Fruit fly (Drosophila melanogaster): ENCODE results near the gene Mtr4.

Mtr4 gene

dm6 chr2L:15750523-15751258 lies 1.4 kb upstream of the Mtr4 start, which contains the start of gene ND-B17 (continued):
- TF ChIP-seq kay (GFP tag; optimal IDR thresholded peaks at IDR 0.05) (no peak), CG13894 (tag; optimal IDR thresholded peaks at IDR 0.05) (no peak), Aef1 (GFP tag; IDR thresholded peaks at IDR 0.05) (peak; percentile 30; the same call in 1 of the 3 replicates), Med (GFP tag) (peak; percentile 88), CG43689 (GFP tag; IDR thresholded peaks at IDR 0.05) (no peak), gfzf (GFP tag; optimal IDR thresholded peaks at IDR 0.05) (peak; percentile 76), tap (tag; optimal IDR thresholded peaks at IDR 0.05) (no peak), CG12299 (tag; optimal IDR thresholded peaks at IDR 0.05) (no peak), Lim3 (GFP tag; IDR thresholded peaks at IDR 0.05) (no peak), zen2 (GFP tag; IDR thresholded peaks at IDR 0.05; ENCODE audit: partially characterized antibody) (no peak), aop (GFP tag; IDR thresholded peaks at IDR 0.05) (no peak), CG10274 (GFP tag; optimal IDR thresholded peaks at IDR 0.05) (no peak), CG4424 (GFP tag; optimal IDR thresholded peaks at IDR 0.05) (no peak), CG13624 (GFP tag; optimal IDR thresholded peaks at IDR 0.05) (peak; percentile 35), pb (GFP tag; optimal IDR thresholded peaks at IDR 0.05) (no peak), maf-S (GFP tag; optimal IDR thresholded peaks at IDR 0.05) (no peak), CG8089 (GFP tag; optimal IDR thresholded peaks at IDR 0.05) (peak; percentile 39), CG4328 (GFP tag; optimal IDR thresholded peaks at IDR 0.05) (no peak), Fer1 (GFP tag; optimal IDR thresholded peaks at IDR 0.05) (no peak), Tbp (GFP tag; optimal IDR thresholded peaks at IDR 0.05) (no peak), CG11560 (tag; IDR thresholded peaks at IDR 0.05) (no peak), odd (GFP tag; optimal IDR thresholded peaks at IDR 0.05) (no peak), CG14014 (GFP tag; IDR thresholded peaks at IDR 0.05) (peak; percentile 50; the same call in 1 of the 2 replicates), CkIIα-i1 (GFP tag; IDR thresholded peaks at IDR 0.05) (no peak), HmgZ (tag; optimal IDR thresholded peaks at IDR 0.05) (peak; percentile 73), CG6791 (GFP tag; IDR thresholded peaks at IDR 0.05; ENCODE audit: partially characterized antibody) (peak; percentile 40; the same call in 2 of the 3 replicates), CG9876 (GFP tag; optimal IDR thresholded peaks at IDR 0.05) (no peak), ac (GFP tag; optimal IDR thresholded peaks at IDR 0.05) (no peak), CG32767 (GFP tag; IDR thresholded peaks at IDR 0.05) (0 out of 2 replicates have a peak, but pooled peaks have one; percentile 31), HLHmδ (GFP tag; optimal IDR thresholded peaks at IDR 0.05) (no peak), CG8388 (GFP tag; optimal IDR thresholded peaks at IDR 0.05) (no peak), CG8359 (GFP tag; optimal IDR thresholded peaks at IDR 0.05; ENCODE audit: borderline replicate concordance) (no peak), ato (GFP tag; IDR thresholded peaks at IDR 0.05; ENCODE audit: partially characterized antibody) (0 out of 2 replicates have a peak, but pooled peaks have one; percentile 7), run (tag; optimal IDR thresholded peaks at IDR 0.05) (no peak), CG17361 (GFP tag; IDR thresholded peaks at IDR 0.05) (no peak), kni (GFP tag; optimal IDR thresholded peaks at IDR 0.05) (no peak), CG8478 (optimal IDR thresholded peaks at IDR 0.05) (no peak), tx (GFP tag; optimal IDR thresholded peaks at IDR 0.05) (peak; percentile 54), Elba2 (GFP tag; optimal IDR thresholded peaks at IDR 0.05) (peak; percentile 15), tll (GFP tag; optimal IDR thresholded peaks at IDR 0.05) (no peak), zfh2 (GFP tag; optimal IDR thresholded peaks at IDR 0.05) (peak; percentile 57), prd (optimal IDR thresholded peaks at IDR 0.05) (no peak), prd (GFP tag; IDR thresholded peaks at IDR 0.05) (no peak; the same call in 2 of the 3 replicates), mirr (GFP tag; optimal IDR thresholded peaks at IDR 0.05) (no peak), CG10431 (GFP tag; optimal IDR thresholded peaks at IDR 0.05) (no peak), bowl (GFP tag; IDR thresholded peaks at IDR 0.05) (no peak), BtbVII (GFP tag; optimal IDR thresholded peaks at IDR 0.05) (no peak), Mes4 (GFP tag; optimal IDR thresholded peaks at IDR 0.05) (no peak), cas (GFP tag; IDR thresholded peaks at IDR 0.05) (0 out of 2 replicates have a peak, but pooled peaks have one; percentile 41), Doc3 (GFP tag; IDR thresholded peaks at IDR 0.05; ENCODE audit: partially characterized antibody) (no peak)
